Fruit fly (Drosophila melanogaster): ENCODE measurements around the gene CG42354.
A peak's percentile ranks its signal among the peaks of the same experiment; 100 is the strongest.

CG42354 gene

dm6 chrX:16092614-16093280 lies 12.0 kb downstream of the CG42354 start (continued):
- TF ChIP-seq ap (GFP tag; IDR thresholded peaks at IDR 0.05): no peak
- TF ChIP-seq Dip3 (GFP tag; optimal IDR thresholded peaks at IDR 0.05): no peak
- TF ChIP-seq klu (GFP tag; IDR thresholded peaks at IDR 0.05): no peak
- peak; percentile 35; the same call in 1 of the 3 replicates for TF ChIP-seq row (GFP tag; IDR thresholded peaks at IDR 0.05)
- TF ChIP-seq MBD-R2 (GFP tag; IDR thresholded peaks at IDR 0.05): peak; percentile 42
- no peak for TF ChIP-seq CG1647 (GFP tag; optimal IDR thresholded peaks at IDR 0.05)
- no peak for TF ChIP-seq ato (GFP tag; IDR thresholded peaks at IDR 0.05; ENCODE audit: partially characterized antibody)
- peak in 1 of 2 experiments; percentile 24 for TF ChIP-seq Hr51 (GFP tag; optimal IDR thresholded peaks at IDR 0.05)
- no peak for TF ChIP-seq croc (GFP tag; conservative IDR thresholded peaks at IDR 0.05)
- TF ChIP-seq CG9932 (GFP tag; IDR thresholded peaks at IDR 0.05): no peak
- TF ChIP-seq ab (GFP tag; optimal IDR thresholded peaks at IDR 0.05): no peak
- TF ChIP-seq CG14667 (GFP tag; IDR thresholded peaks at IDR 0.05): no peak
- no peak for TF ChIP-seq CG11696 (GFP tag; IDR thresholded peaks at IDR 0.05)
- TF ChIP-seq Dll (GFP tag; IDR thresholded peaks at IDR 0.05; ENCODE audit: partially characterized antibody): no peak
- no peak for TF ChIP-seq CG43689 (GFP tag; IDR thresholded peaks at IDR 0.05)
- TF ChIP-seq wek (GFP tag; optimal IDR thresholded peaks at IDR 0.05): no peak
- TF ChIP-seq hb (GFP tag; IDR thresholded peaks at IDR 0.05; ENCODE audit: partially characterized antibody): no peak
- no peak for TF ChIP-seq Nf-YB (GFP tag; optimal IDR thresholded peaks at IDR 0.05)
- TF ChIP-seq CG13775 (GFP tag; optimal IDR thresholded peaks at IDR 0.05): no peak
- TF ChIP-seq onecut (GFP tag; IDR thresholded peaks at IDR 0.05): no peak
- TF ChIP-seq CG2120 (GFP tag; optimal IDR thresholded peaks at IDR 0.05): peak; percentile 2
- TF ChIP-seq gsb (GFP tag; IDR thresholded peaks at IDR 0.05): no peak
- no peak for TF ChIP-seq dati (GFP tag; IDR thresholded peaks at IDR 0.05)
- TF ChIP-seq Ssrp (tag; optimal IDR thresholded peaks at IDR 0.05): no peak
- 0 out of 2 replicates have a peak, but pooled peaks have one; percentile 10 for TF ChIP-seq Rfx (GFP tag; IDR thresholded peaks at IDR 0.05)
- no peak for TF ChIP-seq chm (GFP tag; IDR thresholded peaks at IDR 0.05)
- TF ChIP-seq Hr39 (optimal IDR thresholded peaks at IDR 0.05): no peak
- TF ChIP-seq CG4617 (GFP tag; optimal IDR thresholded peaks at IDR 0.05; ENCODE audit: borderline replicate concordance): no peak
- TF ChIP-seq CG11723 (GFP tag; optimal IDR thresholded peaks at IDR 0.05): no peak
- no peak for TF ChIP-seq pb (GFP tag; optimal IDR thresholded peaks at IDR 0.05)
- no peak for TF ChIP-seq CG17912 (GFP tag; optimal IDR thresholded peaks at IDR 0.05)
- no peak for TF ChIP-seq CG16813 (GFP tag; IDR thresholded peaks at IDR 0.05; ENCODE audit: partially characterized antibody)
- TF ChIP-seq lov (optimal IDR thresholded peaks at IDR 0.05): no peak
- peak; percentile 60; the same call in 1 of the 3 replicates for TF ChIP-seq lov (GFP tag; IDR thresholded peaks at IDR 0.05)
- TF ChIP-seq Hr3 (GFP tag; optimal IDR thresholded peaks at IDR 0.05): no peak
- TF ChIP-seq bsh (GFP tag; optimal IDR thresholded peaks at IDR 0.05): peak; percentile 13 to 14
- no peak for TF ChIP-seq ATbp (GFP tag; optimal IDR thresholded peaks at IDR 0.05)
- no peak for TF ChIP-seq run (tag; optimal IDR thresholded peaks at IDR 0.05)
- peak; percentile 70 for TF ChIP-seq abd-A (tag; optimal IDR thresholded peaks at IDR 0.05)
- no peak for TF ChIP-seq Chrac-16 (GFP tag; optimal IDR thresholded peaks at IDR 0.05)
- TF ChIP-seq CG17802 (tag; optimal IDR thresholded peaks at IDR 0.05): no peak
- peak; percentile 8 for TF ChIP-seq gem (tag; optimal IDR thresholded peaks at IDR 0.05)
- peak; percentile 77 for TF ChIP-seq ewg (GFP tag; optimal IDR thresholded peaks at IDR 0.05)
- TF ChIP-seq cg (GFP tag; optimal IDR thresholded peaks at IDR 0.05): peak; percentile 43
- TF ChIP-seq Taf1 (GFP tag; IDR thresholded peaks at IDR 0.05): no peak
- no peak for TF ChIP-seq Awh (GFP tag; IDR thresholded peaks at IDR 0.05)
- TF ChIP-seq HLH54F (GFP tag; optimal IDR thresholded peaks at IDR 0.05): no peak
- no peak for TF ChIP-seq hbn (GFP tag; IDR thresholded peaks at IDR 0.05; ENCODE audit: partially characterized antibody)
- TF ChIP-seq gce (GFP tag; IDR thresholded peaks at IDR 0.05): no peak
- no peak for TF ChIP-seq CG7987 (GFP tag; optimal IDR thresholded peaks at IDR 0.05)
